Worm (Caenorhabditis elegans): ENCODE results near the gene atgp-2.

DNA sequence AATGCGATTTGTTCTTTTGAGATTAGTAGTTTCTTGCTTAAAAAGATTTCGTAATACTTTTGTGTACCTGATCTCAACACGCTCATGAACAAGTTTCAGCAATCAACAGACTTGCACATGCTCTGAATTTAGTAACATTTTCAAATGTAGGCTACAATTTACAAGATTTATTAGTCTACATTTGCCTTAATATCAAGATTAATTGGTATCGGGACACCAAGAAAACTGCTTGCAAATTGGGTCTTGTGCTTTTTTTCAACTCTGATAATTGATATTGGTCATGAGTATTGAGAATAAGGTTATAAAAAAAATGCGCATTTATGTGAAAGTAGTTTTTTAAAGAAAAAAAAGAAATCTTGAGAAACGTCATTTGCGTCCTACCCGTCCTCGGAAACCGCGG, 51.3 kb downstream of the atgp-2 start:
- no peak for TF ChIP-seq lsy-2 (tag; optimal IDR thresholded peaks at IDR 0.05)
- TF ChIP-seq ceh-8 (GFP tag; optimal IDR thresholded peaks at IDR 0.05), result no peak
